Worm (Caenorhabditis elegans) whole organism, midembryonic: ENCODE measurements around the gene lin-24.

Experiments
- T22C8.4 ChIP-seq: fragments of 200-800 bp; sonication (Bioruptor generic); IDR thresholded peaks from 2 replicates; pipeline ENCODE4 v1.3.6; 2022; ENCODE audit warnings: missing genetic modification characterization, missing compliant biosample characterization
- cog-1 ChIP-seq: sonication (generic microtip); optimal IDR thresholded peaks from 2 replicates; lab custom pipeline; 2016; ENCODE audit warnings: missing genetic modification characterization, missing compliant biosample characterization
- flt-1 ChIP-seq: fragments of 200-800 bp; sonication (Bioruptor generic); IDR thresholded peaks from 2 replicates; pipeline ENCODE4 v1.3.6; 2022; ENCODE audit warnings: missing genetic modification characterization, missing compliant biosample characterization
- klf-2 ChIP-seq: fragments of 200-800 bp; sonication (Bioruptor generic); conservative IDR thresholded peaks from 2 replicates; pipeline ENCODE4 v1.3.6; 2022; ENCODE audit warnings: missing genetic modification reagents, missing genetic modification characterization, missing compliant biosample characterization
- med-1 ChIP-seq: sonication (generic microtip); optimal IDR thresholded peaks from 2 replicates; lab custom pipeline; 2017; ENCODE audit warnings: missing genetic modification characterization, mild to moderate bottlenecking, missing compliant biosample characterization, antibody characterized with exemption, missing genetic modification reagents; ENCODE audit not compliant: insufficient read depth
- ref-1 ChIP-seq: fragments of 200-800 bp; sonication (Bioruptor generic); conservative IDR thresholded peaks from 2 replicates; pipeline ENCODE4 v1.3.6; 2022; ENCODE audit warnings: missing genetic modification reagents, missing genetic modification characterization, missing compliant biosample characterization
- tab-1 ChIP-seq: fragments of 200-800 bp; sonication (Bioruptor generic); IDR thresholded peaks from 2 replicates; pipeline ENCODE4 v1.3.6; 2022; ENCODE audit warnings: missing genetic modification characterization, missing compliant biosample characterization
- ztf-23 ChIP-seq: fragments of 200-800 bp; sonication (Bioruptor generic); IDR thresholded peaks from 2 replicates; pipeline ENCODE4 v1.3.6; 2022; ENCODE audit warnings: missing genetic modification reagents, missing genetic modification characterization, missing compliant biosample characterization
- ztf-29 ChIP-seq: fragments of 200-800 bp; sonication (Bioruptor generic); IDR thresholded peaks from 2 replicates; pipeline ENCODE4 v1.3.6; 2022; ENCODE audit warnings: missing genetic modification reagents, missing genetic modification characterization, missing compliant biosample characterization

lin-24 gene

ce11 chrIV:12129204-12129603, at the start of gene lin-24:
Gene lin-24 (plus strand): TSS chrIV:12129504.
- TF ChIP-seq ztf-29 (no peak), ref-1 (GFP tag; lab: Robert Waterston, UW) (no peak), cog-1 (tag; lab: Kevin White, UChicago) (no peak), klf-2 (no peak), flt-1 (GFP tag; lab: Robert Waterston, UW) (no peak), tab-1 (GFP tag; lab: Robert Waterston, UW) (no peak), T22C8.4 (GFP tag; lab: Robert Waterston, UW) (no peak), med-1 (no peak), ztf-23 (GFP tag; lab: Robert Waterston, UW) (no peak)

DNA sequence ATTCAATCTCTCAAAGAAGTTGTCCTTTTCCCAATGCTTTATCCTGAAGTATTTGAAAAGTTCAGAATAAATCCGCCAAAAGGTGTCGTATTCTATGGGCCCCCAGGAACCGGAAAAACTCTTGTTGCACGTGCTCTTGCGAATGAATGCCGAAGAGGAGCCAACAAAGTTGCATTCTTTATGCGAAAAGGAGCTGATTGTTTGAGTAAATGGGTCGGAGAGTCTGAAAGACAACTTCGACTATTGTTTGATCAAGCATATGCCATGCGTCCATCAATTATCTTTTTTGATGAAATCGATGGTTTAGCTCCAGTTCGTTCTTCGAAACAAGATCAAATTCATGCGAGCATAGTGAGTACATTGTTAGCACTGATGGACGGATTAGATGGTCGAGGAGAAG, 48.5 kb upstream of the lin-24 start:
- no peak for TF ChIP-seq med-1
- TF ChIP-seq flt-1 (GFP tag; lab: Robert Waterston, UW) = no peak
- no peak for TF ChIP-seq klf-2
- no peak for TF ChIP-seq ref-1 (GFP tag; lab: Robert Waterston, UW)
- TF ChIP-seq ztf-29 = no peak
- no peak for TF ChIP-seq ztf-23 (GFP tag; lab: Robert Waterston, UW)
- TF ChIP-seq T22C8.4 (GFP tag; lab: Robert Waterston, UW) = no peak
- TF ChIP-seq tab-1 (GFP tag; lab: Robert Waterston, UW) = no peak
- TF ChIP-seq cog-1 (tag; lab: Kevin White, UChicago) = no peak

DNA sequence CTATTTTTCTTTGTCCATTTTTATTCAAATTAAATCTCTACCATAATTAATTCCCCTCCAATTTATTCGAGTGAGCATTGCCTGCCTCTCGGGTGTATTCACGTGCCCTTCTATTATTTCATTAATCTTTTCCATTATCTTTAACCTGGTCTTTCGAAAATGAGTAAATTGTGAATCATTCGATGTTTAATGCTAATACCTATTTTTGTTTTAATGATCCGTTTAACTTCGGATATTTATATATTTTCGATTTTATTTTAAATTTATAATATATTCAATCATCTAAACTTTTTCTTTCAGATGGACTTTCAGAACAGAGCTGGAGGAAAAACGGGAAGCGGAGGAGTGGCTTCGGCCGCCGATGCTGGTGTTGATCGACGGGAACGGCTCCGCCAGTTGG, 45.1 kb upstream of the lin-24 start, which contains the start of gene repo-1:
repo-1 (plus strand) TSS at position 301 of the 400 bp plus-strand sequence.
- TF ChIP-seq tab-1 (GFP tag; lab: Robert Waterston, UW) (no peak), flt-1 (GFP tag; lab: Robert Waterston, UW) (no peak), T22C8.4 (GFP tag; lab: Robert Waterston, UW) (no peak), cog-1 (tag; lab: Kevin White, UChicago) (no peak), ztf-23 (GFP tag; lab: Robert Waterston, UW) (no peak), klf-2 (no peak)

ce11 chrIV:12084587-12084986, 44.7 kb upstream of the lin-24 start:
- no peak for TF ChIP-seq med-1
- no peak for TF ChIP-seq flt-1 (GFP tag; lab: Robert Waterston, UW)
- no peak for TF ChIP-seq tab-1 (GFP tag; lab: Robert Waterston, UW)
- no peak for TF ChIP-seq ref-1 (GFP tag; lab: Robert Waterston, UW)
- TF ChIP-seq cog-1 (tag; lab: Kevin White, UChicago) = no peak
- TF ChIP-seq ztf-29 = no peak
- no peak for TF ChIP-seq T22C8.4 (GFP tag; lab: Robert Waterston, UW)
- no peak for TF ChIP-seq ztf-23 (GFP tag; lab: Robert Waterston, UW)
- no peak for TF ChIP-seq klf-2

ce11 chrIV:12085120-12085519, 44.2 kb upstream of the lin-24 start, which contains the start of gene rbm-34:
Gene rbm-34 (plus strand): TSS chrIV:12085420.
- TF ChIP-seq T22C8.4 (GFP tag; lab: Robert Waterston, UW) = no peak
- TF ChIP-seq ref-1 (GFP tag; lab: Robert Waterston, UW) = no peak
- no peak for TF ChIP-seq tab-1 (GFP tag; lab: Robert Waterston, UW)
- TF ChIP-seq cog-1 (tag; lab: Kevin White, UChicago) = no peak
- no peak for TF ChIP-seq med-1
- TF ChIP-seq ztf-23 (GFP tag; lab: Robert Waterston, UW) = no peak
- no peak for TF ChIP-seq ztf-29
- no peak for TF ChIP-seq flt-1 (GFP tag; lab: Robert Waterston, UW)
- no peak for TF ChIP-seq klf-2

ce11 chrIV:12086498-12086897, 42.8 kb upstream of the lin-24 start:
- TF ChIP-seq cog-1 (tag; lab: Kevin White, UChicago) (peak; percentile 37), med-1 (peak; percentile 50), ztf-29 (peak; percentile 67), flt-1 (GFP tag; lab: Robert Waterston, UW) (peak; percentile 78), klf-2 (peak; percentile 15; the same call in 1 of the 2 replicates), tab-1 (GFP tag; lab: Robert Waterston, UW) (peak; percentile 84), ztf-23 (GFP tag; lab: Robert Waterston, UW) (peak; percentile 77), T22C8.4 (GFP tag; lab: Robert Waterston, UW) (peak; percentile 57; the same call in 1 of the 2 replicates), ref-1 (GFP tag; lab: Robert Waterston, UW) (peak; percentile 56; the same call in 1 of the 2 replicates)

- TF ChIP-seq klf-2 (no peak), T22C8.4 (GFP tag; lab: Robert Waterston, UW) (no peak), flt-1 (GFP tag; lab: Robert Waterston, UW) (no peak), ztf-23 (GFP tag; lab: Robert Waterston, UW) (no peak), ref-1 (GFP tag; lab: Robert Waterston, UW) (no peak), med-1 (no peak), cog-1 (tag; lab: Kevin White, UChicago) (no peak), ztf-29 (no peak), tab-1 (GFP tag; lab: Robert Waterston, UW) (no peak)
Measured at ce11 chrIV:12088898-12089297, 40.4 kb upstream of the lin-24 start.

- no peak for TF ChIP-seq ztf-23 (GFP tag; lab: Robert Waterston, UW)
- no peak for TF ChIP-seq ref-1 (GFP tag; lab: Robert Waterston, UW)
- TF ChIP-seq tab-1 (GFP tag; lab: Robert Waterston, UW) = no peak
- no peak for TF ChIP-seq klf-2
Measured at ce11 chrIV:12089551-12089950, 39.8 kb upstream of the lin-24 start, which contains the start of gene F11A10.6. Gene F11A10.6 (minus strand): TSS chrIV:12089651.

- TF ChIP-seq med-1 (no peak), cog-1 (tag; lab: Kevin White, UChicago) (no peak)
Measured at ce11 chrIV:12092113-12092512, 37.2 kb upstream of the lin-24 start, which contains the start of gene mig-32. Gene mig-32 (minus strand): TSS chrIV:12092213.

- TF ChIP-seq ztf-29 (no peak), klf-2 (no peak), ref-1 (GFP tag; lab: Robert Waterston, UW) (no peak), cog-1 (tag; lab: Kevin White, UChicago) (no peak), tab-1 (GFP tag; lab: Robert Waterston, UW) (no peak), flt-1 (GFP tag; lab: Robert Waterston, UW) (no peak), T22C8.4 (GFP tag; lab: Robert Waterston, UW) (no peak), med-1 (no peak), ztf-23 (GFP tag; lab: Robert Waterston, UW) (no peak)
Measured at ce11 chrIV:12093384-12093783, 35.9 kb upstream of the lin-24 start, which contains the start of gene cpsf-4. Gene cpsf-4 (minus strand): TSS chrIV:12093445.
